Worm (Caenorhabditis elegans) whole organism, late embryonic: ENCODE results near the gene fcmt-1.

Experiments
- C08G9.2 ChIP-seq: sonication (generic microtip); optimal IDR thresholded peaks from 2 replicates; lab custom pipeline; 2016; ENCODE audit warnings: mild to moderate bottlenecking, missing genetic modification characterization, moderate library complexity, missing compliant biosample characterization
- Y22D7AL.16 ChIP-seq: sonication (generic microtip); optimal IDR thresholded peaks from 2 replicates; lab custom pipeline; 2016; ENCODE audit warnings: missing genetic modification characterization, missing compliant biosample characterization
- ama-1 ChIP-seq: fragments of 150-350 bp; optimal IDR thresholded peaks from 2 replicates; lab custom pipeline; 2014
- ceh-14 ChIP-seq: sonication (generic microtip); optimal IDR thresholded peaks from 2 replicates; lab custom pipeline; 2016; ENCODE audit warnings: missing genotype, missing genetic modification characterization, missing compliant biosample characterization
- ceh-2 ChIP-seq: sonication (generic microtip); optimal IDR thresholded peaks from 2 replicates; lab custom pipeline; 2016; ENCODE audit warnings: missing genotype, missing genetic modification characterization, missing compliant biosample characterization
- ceh-24 ChIP-seq: sonication (generic microtip); optimal IDR thresholded peaks from 2 replicates; lab custom pipeline; 2016; ENCODE audit warnings: mild to moderate bottlenecking, missing genetic modification characterization, missing compliant biosample characterization
- ceh-30 ChIP-seq: fragments of 150-350 bp; optimal IDR thresholded peaks from 2 replicates; lab custom pipeline; 2014; ENCODE audit warnings: missing biosample characterization, missing genetic modification characterization
- ceh-31 ChIP-seq: sonication (generic microtip); optimal IDR thresholded peaks from 2 replicates; lab custom pipeline; 2016; ENCODE audit warnings: missing genetic modification characterization, missing compliant biosample characterization
- ceh-45 ChIP-seq: fragments of 200-800 bp; sonication (Bioruptor generic); IDR thresholded peaks from 2 replicates; pipeline ENCODE4 v1.3.6; 2022; ENCODE audit warnings: missing genetic modification reagents, missing genetic modification characterization, missing compliant biosample characterization
- ceh-9 ChIP-seq: sonication (generic microtip); optimal IDR thresholded peaks from 2 replicates; lab custom pipeline; 2016; ENCODE audit warnings: mild to moderate bottlenecking, missing genetic modification characterization, inconsistent platforms, missing compliant biosample characterization
- che-1 ChIP-seq: sonication (generic microtip); optimal IDR thresholded peaks from 2 replicates; lab custom pipeline; 2016; ENCODE audit warnings: mild to moderate bottlenecking, missing genetic modification characterization, missing compliant biosample characterization
- dmd-4 ChIP-seq: sonication (generic microtip); optimal IDR thresholded peaks from 2 replicates; lab custom pipeline; 2016; ENCODE audit warnings: borderline replicate concordance, missing genetic modification characterization, missing compliant biosample characterization
- dve-1 ChIP-seq: sonication (generic microtip); optimal IDR thresholded peaks from 2 replicates; lab custom pipeline; 2017; ENCODE audit warnings: antibody characterized with exemption, mild to moderate bottlenecking, missing genetic modification characterization, missing compliant biosample characterization
- elt-2 ChIP-seq: sonication (generic microtip); optimal IDR thresholded peaks from 2 replicates; lab custom pipeline; 2016; ENCODE audit warnings: missing genetic modification reagents, missing genetic modification characterization, missing compliant biosample characterization
- elt-4 ChIP-seq: sonication (generic microtip); optimal IDR thresholded peaks from 2 replicates; lab custom pipeline; 2016; ENCODE audit warnings: missing genetic modification characterization, missing compliant biosample characterization
- eyg-1 ChIP-seq: sonication (generic microtip); optimal IDR thresholded peaks from 2 replicates; lab custom pipeline; 2016; ENCODE audit warnings: missing genotype, missing genetic modification characterization, missing compliant biosample characterization
- fkh-6 ChIP-seq: sonication (generic microtip); optimal IDR thresholded peaks from 2 replicates; lab custom pipeline; 2016; ENCODE audit warnings: missing genetic modification characterization, missing compliant biosample characterization
- gmeb-2 ChIP-seq: sonication (generic microtip); optimal IDR thresholded peaks from 2 replicates; lab custom pipeline; 2016; ENCODE audit warnings: missing genetic modification characterization, inconsistent platforms, missing compliant biosample characterization
- hlh-13 ChIP-seq: fragments of 200-800 bp; sonication (Bioruptor generic); optimal IDR thresholded peaks from 2 replicates; lab custom pipeline; 2018; ENCODE audit warnings: mild to moderate bottlenecking, missing genetic modification characterization, missing compliant biosample characterization
- hlh-15 ChIP-seq: sonication (generic microtip); optimal IDR thresholded peaks from 2 replicates; lab custom pipeline; 2016; ENCODE audit warnings: missing genetic modification characterization, missing compliant biosample characterization
- hlh-30 ChIP-seq: sonication (generic microtip); optimal IDR thresholded peaks from 2 replicates; lab custom pipeline; 2017; ENCODE audit warnings: antibody characterized with exemption, missing genetic modification characterization, missing compliant biosample characterization; ENCODE audit not compliant: insufficient read depth
- lim-6 ChIP-seq: sonication (generic microtip); optimal IDR thresholded peaks from 2 replicates; lab custom pipeline; 2016; ENCODE audit warnings: missing genetic modification characterization, missing compliant biosample characterization
- mec-3 ChIP-seq: sonication (generic microtip); optimal IDR thresholded peaks from 2 replicates; lab custom pipeline; 2016; ENCODE audit warnings: borderline replicate concordance, missing genetic modification characterization, missing compliant biosample characterization
- nfya-1 ChIP-seq: sonication (generic microtip); optimal IDR thresholded peaks from 2 replicates; lab custom pipeline; 2017; ENCODE audit warnings: missing genetic modification characterization, mild to moderate bottlenecking, missing compliant biosample characterization, antibody characterized with exemption, moderate library complexity
- nhr-11 ChIP-seq: fragments of 150-350 bp; optimal IDR thresholded peaks from 2 replicates; lab custom pipeline; 2014; ENCODE audit warnings: missing biosample characterization, missing genetic modification characterization
- nhr-232 ChIP-seq: sonication (generic microtip); optimal IDR thresholded peaks from 2 replicates; lab custom pipeline; 2016; ENCODE audit warnings: missing genetic modification characterization, missing compliant biosample characterization
- npax-4 ChIP-seq: sonication (generic microtip); optimal IDR thresholded peaks from 2 replicates; lab custom pipeline; 2016; ENCODE audit warnings: missing genetic modification characterization, missing compliant biosample characterization
- odd-2 ChIP-seq: sonication (generic microtip); optimal IDR thresholded peaks from 2 replicates; lab custom pipeline; 2017; ENCODE audit warnings: antibody characterized with exemption, mild to moderate bottlenecking, missing genetic modification characterization, missing compliant biosample characterization
- pqm-1 ChIP-seq: sonication (generic microtip); optimal IDR thresholded peaks from 2 replicates; lab custom pipeline; 2016; ENCODE audit warnings: missing genetic modification characterization, missing compliant biosample characterization
- pros-1 ChIP-seq: fragments of 150-350 bp; optimal IDR thresholded peaks from 2 replicates; lab custom pipeline; 2014; ENCODE audit warnings: missing biosample characterization, missing genetic modification reagents, missing genetic modification characterization
- ref-2 ChIP-seq: sonication (generic microtip); optimal IDR thresholded peaks from 2 replicates; lab custom pipeline; 2016; ENCODE audit warnings: missing genetic modification characterization, missing compliant biosample characterization
- sox-2 ChIP-seq: fragments of 200-800 bp; sonication (Bioruptor generic); IDR thresholded peaks from 2 replicates; pipeline ENCODE4 v1.3.6; 2022; ENCODE audit warnings: missing genetic modification reagents, missing genetic modification characterization, missing compliant biosample characterization
- syd-9 ChIP-seq: sonication (generic microtip); optimal IDR thresholded peaks from 2 replicates; lab custom pipeline; 2016; ENCODE audit warnings: mild to moderate bottlenecking, missing genetic modification characterization, moderate library complexity, missing compliant biosample characterization
- tbx-2 ChIP-seq: sonication (generic microtip); optimal IDR thresholded peaks from 2 replicates; lab custom pipeline; 2016; ENCODE audit warnings: missing genetic modification characterization, missing compliant biosample characterization
- ttx-3 ChIP-seq: sonication (generic microtip); optimal IDR thresholded peaks from 2 replicates; lab custom pipeline; 2016; ENCODE audit warnings: missing genetic modification reagents, missing genetic modification characterization, missing compliant biosample characterization
- unc-3 ChIP-seq, 2 experiments: fragments of 200-800 bp in 1 of 2; sonication (Bioruptor generic) in 1 of 2; sonication (generic microtip) in 1 of 2; conservative IDR thresholded peaks in 1 of 2; optimal IDR thresholded peaks in 1 of 2; 2 replicates each; pipeline versions ENCODE4 v1.3.6 to Lab custom; 2016 to 2022; ENCODE audit warnings: missing compliant biosample characterization in 2 of 2, missing genetic modification characterization in 2 of 2, missing genetic modification reagents in 1 of 2
- ztf-16 ChIP-seq: sonication (generic microtip); optimal IDR thresholded peaks from 2 replicates; lab custom pipeline; 2017; ENCODE audit warnings: missing genetic modification characterization, missing compliant biosample characterization

fcmt-1 gene

DNA sequence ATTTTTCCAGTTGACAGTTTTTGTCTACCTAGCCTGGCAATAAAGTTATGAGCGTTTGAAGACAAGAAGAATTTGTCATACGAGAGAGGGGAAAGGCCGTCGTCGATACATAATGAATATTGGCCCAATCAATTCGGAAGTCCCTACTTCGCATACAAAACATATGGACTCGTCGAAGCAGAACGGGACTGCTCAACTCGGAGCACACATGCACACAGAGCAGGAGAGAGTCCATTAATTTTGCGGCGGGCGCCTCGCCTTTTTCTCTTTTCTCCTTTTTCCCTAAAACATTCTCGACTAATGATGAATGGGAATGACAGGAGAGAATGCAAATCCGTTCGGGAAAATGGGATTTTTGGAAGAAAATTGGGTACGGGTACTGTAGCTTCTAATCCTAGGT lies 23.1 kb upstream of the fcmt-1 start, which contains the start of gene F13D12.8:
Gene F13D12.8, minus strand, starts transcription at position 82 of the 400 bp plus-strand sequence.
- TF ChIP-seq C08G9.2, result no peak
- TF ChIP-seq ztf-16 (tag; lab: Kevin White, UChicago), result no peak
- TF ChIP-seq npax-4 (tag; lab: Kevin White, UChicago), result no peak
- TF ChIP-seq ceh-2 (tag; lab: Kevin White, UChicago), result no peak
- no peak for TF ChIP-seq odd-2 (tag; lab: Kevin White, UChicago)
- no peak for TF ChIP-seq elt-4
- TF ChIP-seq ref-2 (tag; lab: Kevin White, UChicago), result no peak
- no peak for TF ChIP-seq syd-9 (tag; lab: Kevin White, UChicago)
- TF ChIP-seq pqm-1 (tag; lab: Kevin White, UChicago), result no peak
- no peak for TF ChIP-seq dmd-4 (tag; lab: Kevin White, UChicago)
- no peak for TF ChIP-seq ceh-24 (tag; lab: Kevin White, UChicago)
- TF ChIP-seq fkh-6, result no peak
- no peak for TF ChIP-seq lim-6 (tag; lab: Kevin White, UChicago)
- TF ChIP-seq hlh-15 (tag; lab: Kevin White, UChicago), result no peak
- TF ChIP-seq elt-2 (tag; lab: Kevin White, UChicago), result no peak
- TF ChIP-seq mec-3 (tag; lab: Kevin White, UChicago), result no peak
- TF ChIP-seq hlh-13 (GFP tag; lab: Kevin White, UChicago), result no peak
- no peak for TF ChIP-seq ceh-9 (tag; lab: Kevin White, UChicago)
- no peak for TF ChIP-seq pros-1 (tag; lab: Kevin White, UChicago)

DNA sequence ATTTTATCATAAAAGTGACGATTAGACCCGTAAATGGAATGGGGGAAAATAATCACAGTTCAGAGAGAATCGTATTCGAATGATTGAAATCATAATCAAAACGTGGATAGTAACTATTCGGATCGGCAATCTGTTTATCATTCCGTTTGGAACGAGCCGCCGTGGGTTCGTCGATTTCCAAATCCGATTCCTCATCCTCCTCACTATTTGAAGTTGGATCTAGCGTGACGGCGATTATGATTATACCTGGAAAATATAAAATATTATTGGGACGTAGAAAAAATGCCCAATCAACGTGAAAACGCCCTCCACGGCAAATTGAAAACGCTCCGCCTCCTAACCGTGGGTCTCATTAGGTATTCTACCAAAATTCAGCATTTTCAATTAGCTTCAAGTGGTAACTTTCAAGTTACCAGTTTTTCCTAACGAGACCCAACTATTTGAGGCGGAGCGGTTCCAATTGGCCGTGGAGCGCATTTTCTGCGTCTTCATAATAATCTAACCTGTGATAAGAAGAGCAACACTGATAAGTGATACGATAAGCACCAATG lies 21.9 kb upstream of the fcmt-1 start:
- TF ChIP-seq elt-2 (tag; lab: Kevin White, UChicago), result peak; percentile 62
- no peak for TF ChIP-seq ceh-30 (tag; lab: Kevin White, UChicago)

DNA sequence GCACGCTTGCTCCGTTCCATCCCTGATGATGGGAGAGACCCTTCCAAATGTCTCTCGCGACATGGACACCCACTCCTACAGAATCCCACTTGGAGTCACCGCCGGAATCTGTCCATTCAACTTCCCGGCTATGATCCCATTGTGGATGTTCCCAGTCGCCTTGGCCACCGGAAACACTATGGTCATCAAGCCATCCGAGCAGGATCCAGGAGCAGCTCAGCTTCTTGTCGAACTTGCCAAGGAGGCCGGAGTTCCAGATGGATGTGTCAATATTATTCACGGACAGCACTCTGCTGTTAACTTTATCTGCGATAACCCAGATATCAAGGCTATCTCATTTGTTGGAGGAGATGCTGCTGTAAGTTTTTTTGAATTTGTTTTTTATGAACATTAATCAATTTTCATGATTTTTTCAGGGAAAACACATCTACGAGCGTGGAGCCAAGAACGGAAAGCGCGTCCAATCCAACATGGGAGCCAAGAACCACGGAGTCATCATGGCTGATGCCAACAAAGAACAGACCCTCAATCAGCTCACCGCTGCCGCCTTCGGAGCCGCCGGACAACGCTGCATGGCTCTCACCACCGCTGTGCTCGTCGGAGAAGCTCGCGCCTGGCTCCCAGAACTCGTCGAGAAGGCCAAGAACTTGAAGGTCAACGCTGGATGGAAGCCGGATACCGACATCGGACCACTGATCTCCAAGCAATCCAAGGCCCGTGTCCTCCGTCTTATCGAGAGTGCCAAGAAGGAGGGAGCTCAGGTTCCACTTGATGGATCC lies 20.6 kb upstream of the fcmt-1 start:
- TF ChIP-seq nfya-1 (tag; lab: Kevin White, UChicago), result no peak
- no peak for TF ChIP-seq ceh-2 (tag; lab: Kevin White, UChicago)
- TF ChIP-seq ceh-14 (tag; lab: Kevin White, UChicago), result no peak
- no peak for TF ChIP-seq ceh-24 (tag; lab: Kevin White, UChicago)
- TF ChIP-seq ama-1, result no peak
- TF ChIP-seq elt-4, result no peak
- no peak for TF ChIP-seq ceh-30 (tag; lab: Kevin White, UChicago)
- TF ChIP-seq ztf-16 (tag; lab: Kevin White, UChicago), result no peak
- no peak for TF ChIP-seq sox-2 (GFP tag; lab: Robert Waterston, UW)
- TF ChIP-seq dve-1, result no peak
- TF ChIP-seq mec-3 (tag; lab: Kevin White, UChicago), result no peak
- no peak for TF ChIP-seq nhr-232 (tag; lab: Kevin White, UChicago)

DNA sequence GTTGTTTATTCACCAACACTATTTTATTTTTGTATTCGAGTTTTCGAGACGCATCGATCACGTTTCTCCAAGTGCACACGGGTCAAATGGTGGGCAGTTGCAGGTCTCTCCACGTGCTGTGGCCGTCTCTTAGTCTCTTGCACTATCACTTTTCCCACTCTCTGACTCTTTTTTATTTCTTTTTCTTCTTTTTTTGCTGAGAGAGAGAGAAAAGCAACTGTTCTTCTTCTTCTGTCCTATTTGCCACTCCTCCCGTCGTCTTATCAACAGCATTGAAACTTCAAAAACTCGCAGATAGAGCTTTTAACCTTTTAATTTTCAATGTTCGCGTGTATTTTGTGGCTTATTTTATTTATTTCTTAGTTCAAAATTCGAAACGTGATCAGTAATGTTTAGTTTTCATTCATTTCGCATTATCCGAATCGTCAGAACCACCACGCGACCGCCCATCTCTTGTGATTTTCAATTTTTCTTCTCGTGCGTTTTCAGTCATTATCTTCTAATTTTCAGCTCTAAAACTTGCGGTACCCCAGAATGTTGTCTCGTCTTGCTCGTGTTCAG lies 19.3 kb upstream of the fcmt-1 start, which contains the start of gene alh-8:
Gene alh-8, plus strand, starts transcription at position 511 of the 561 bp plus-strand sequence.
- TF ChIP-seq tbx-2 (tag; lab: Kevin White, UChicago) (peak; percentile 20), ceh-31 (tag; lab: Kevin White, UChicago) (no peak), che-1 (tag; lab: Kevin White, UChicago) (no peak), nfya-1 (tag; lab: Kevin White, UChicago) (peak; percentile 20), syd-9 (tag; lab: Kevin White, UChicago) (no peak), hlh-30 (tag; lab: Kevin White, UChicago) (peak; percentile 73)

DNA sequence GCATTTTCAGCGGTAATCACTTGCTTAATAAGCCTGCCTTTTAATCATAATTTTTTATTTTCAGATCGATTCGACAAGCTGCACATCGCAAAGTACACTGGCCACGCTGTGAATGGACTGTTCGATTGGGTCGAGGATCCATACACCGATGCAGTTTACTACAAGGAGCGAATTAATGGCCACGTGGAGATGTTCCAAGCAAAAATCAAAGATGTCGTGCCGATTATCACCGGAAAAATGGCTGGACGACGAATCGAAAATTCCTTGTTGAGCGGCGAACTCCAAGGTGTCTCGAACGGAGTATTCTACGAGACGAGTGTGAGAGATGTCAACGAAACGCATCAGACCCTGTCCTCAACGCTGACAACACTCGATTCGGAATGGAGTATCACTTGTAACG lies 18.1 kb upstream of the fcmt-1 start:
- no peak for TF ChIP-seq Y22D7AL.16 (tag; lab: Kevin White, UChicago)
- no peak for TF ChIP-seq ttx-3 (tag; lab: Kevin White, UChicago)
- no peak for TF ChIP-seq nhr-11
- no peak for TF ChIP-seq ceh-14 (tag; lab: Kevin White, UChicago)
- TF ChIP-seq gmeb-2, result no peak
- TF ChIP-seq odd-2 (tag; lab: Kevin White, UChicago), result no peak
- TF ChIP-seq eyg-1, result no peak
- no peak for TF ChIP-seq unc-3 (GFP tag; conservative IDR thresholded peaks at IDR 0.05; lab: Robert Waterston, UW)
- TF ChIP-seq unc-3 (tag; optimal IDR thresholded peaks at IDR 0.05; lab: Kevin White, UChicago), result no peak
- TF ChIP-seq ama-1, result no peak
- TF ChIP-seq ceh-45 (GFP tag; lab: Robert Waterston, UW), result no peak
